Worm (Caenorhabditis elegans) whole organism, L4 larva: ENCODE results near the gene nhr-30.

Experiments used
- F44E2.7 ChIP-seq: fragments of 200-800 bp; sonication (Bioruptor generic); IDR thresholded peaks from 2 replicates; pipeline ENCODE4 v2.1.2; 2022; ENCODE audit warnings: missing genetic modification characterization, missing compliant biosample characterization
- Y105C5A.15 ChIP-seq: fragments of 200-800 bp; sonication (Bioruptor generic); IDR thresholded peaks from 2 replicates; pipeline ENCODE4 v1.3.6; 2022; ENCODE audit warnings: missing genetic modification characterization, missing compliant biosample characterization
- Y5F2A.4 ChIP-seq: fragments of 200-800 bp; sonication (Bioruptor generic); optimal IDR thresholded peaks from 2 replicates; lab custom pipeline; 2018; ENCODE audit warnings: mild to moderate bottlenecking, missing genetic modification characterization, missing compliant biosample characterization
- aly-2 ChIP-seq: sonication (generic microtip); optimal IDR thresholded peaks from 2 replicates; lab custom pipeline; 2018; ENCODE audit warnings: missing biosample characterization, missing genetic modification characterization
- ama-1 ChIP-seq: fragments of 150-350 bp; optimal IDR thresholded peaks from 2 replicates; lab custom pipeline; 2014; ENCODE audit warnings: inconsistent platforms, mixed read lengths
- ces-1 ChIP-seq: fragments of 150-350 bp; sonication (generic microtip); optimal IDR thresholded peaks from 4 replicates; lab custom pipeline; 2014; ENCODE audit warnings: missing biosample characterization, missing genetic modification reagents, missing genetic modification characterization
- dpl-1 ChIP-seq: fragments of 150-350 bp; optimal IDR thresholded peaks from 2 replicates; lab custom pipeline; 2014; ENCODE audit warnings: missing biosample characterization, missing genetic modification reagents, missing genetic modification characterization
- hlh-30 ChIP-seq: sonication (generic microtip); optimal IDR thresholded peaks from 2 replicates; lab custom pipeline; 2017; ENCODE audit warnings: antibody characterized with exemption, mild to moderate bottlenecking, missing genetic modification characterization, missing compliant biosample characterization; ENCODE audit not compliant: insufficient read depth
- mdl-1 ChIP-seq, 2 experiments: fragments of 150-350 bp in 1 of 2; sonication (generic microtip) in 1 of 2; optimal IDR thresholded peaks; 2 replicates each; lab custom pipeline; 2014 to 2017; ENCODE audit warnings: missing biosample characterization in 2 of 2, missing genetic modification characterization in 2 of 2
- nhr-28 ChIP-seq: fragments of 150-350 bp; optimal IDR thresholded peaks from 2 replicates; lab custom pipeline; 2014; ENCODE audit warnings: missing biosample characterization, missing genetic modification characterization
- pha-4 ChIP-seq, 2 experiments: fragments of 150-350 bp in 1 of 2; fragments of 200-800 bp in 1 of 2; sonication (Bioruptor generic) in 1 of 2; IDR thresholded peaks in 1 of 2; optimal IDR thresholded peaks in 1 of 2; 2 replicates each; pipeline versions ENCODE4 v1.3.6 to Lab custom; 2014 to 2022; ENCODE audit warnings: missing genetic modification characterization in 2 of 2, missing genetic modification reagents in 2 of 2, missing biosample characterization in 1 of 2, missing compliant biosample characterization in 1 of 2
- sdz-12 ChIP-seq: fragments of 200-800 bp; sonication (Bioruptor generic); optimal IDR thresholded peaks from 2 replicates; lab custom pipeline; 2018; ENCODE audit warnings: mild to moderate bottlenecking, missing genetic modification characterization, missing compliant biosample characterization
- snpc-4 ChIP-seq: fragments of 150-350 bp; optimal IDR thresholded peaks from 2 replicates; lab custom pipeline; 2014; ENCODE audit warnings: missing biosample characterization, missing genetic modification characterization

DNA sequence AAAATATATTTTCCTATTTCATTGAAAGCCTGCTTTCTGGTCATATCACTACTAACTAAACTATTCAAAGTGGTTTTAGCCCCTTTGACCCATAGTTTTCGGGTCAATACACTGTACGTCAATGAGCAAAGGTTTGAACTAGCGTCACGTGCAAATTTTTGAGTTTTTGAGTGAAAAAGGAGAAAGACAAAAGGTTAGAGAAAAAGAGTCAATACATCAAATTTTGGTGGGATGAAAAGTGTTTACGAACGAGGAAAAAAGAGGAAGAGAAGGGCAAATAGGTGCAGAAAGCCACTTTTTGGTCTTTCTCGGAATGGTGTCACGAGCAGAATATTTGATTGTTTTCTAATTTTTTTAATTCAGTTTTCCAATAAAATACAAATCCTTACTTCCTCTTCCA is 30.9 kb downstream of the nhr-30 start:
- TF ChIP-seq hlh-30 = peak; percentile 38
- no peak for TF ChIP-seq snpc-4 (tag; lab: Kevin White, UChicago)
- TF ChIP-seq Y5F2A.4 (GFP tag; lab: Kevin White, UChicago) = no peak
- 0 out of 2 replicates have a peak, but pooled peaks have one; percentile 35 for TF ChIP-seq pha-4 (GFP tag; IDR thresholded peaks at IDR 0.05; lab: Robert Waterston, UW)
- no peak for TF ChIP-seq pha-4 (tag; optimal IDR thresholded peaks at IDR 0.05; lab: Kevin White, UChicago)
- no peak for TF ChIP-seq sdz-12 (GFP tag; lab: Kevin White, UChicago)
- TF ChIP-seq dpl-1 (GFP tag; lab: Kevin White, UChicago) = no peak
- TF ChIP-seq Y105C5A.15 (GFP tag; lab: Robert Waterston, UW) = no peak
- no peak for TF ChIP-seq aly-2
- no peak for TF ChIP-seq ces-1
- TF ChIP-seq mdl-1 (tag; optimal IDR thresholded peaks at IDR 0.05; lab: Kevin White, UChicago) = peak in 1 of 2 experiments; percentile 32
- TF ChIP-seq ama-1 = no peak
- no peak for TF ChIP-seq F44E2.7
- peak; percentile 25 for TF ChIP-seq nhr-28 (tag; lab: Kevin White, UChicago)
